Worm (Caenorhabditis elegans): ENCODE results near the gene mex-5.

DNA sequence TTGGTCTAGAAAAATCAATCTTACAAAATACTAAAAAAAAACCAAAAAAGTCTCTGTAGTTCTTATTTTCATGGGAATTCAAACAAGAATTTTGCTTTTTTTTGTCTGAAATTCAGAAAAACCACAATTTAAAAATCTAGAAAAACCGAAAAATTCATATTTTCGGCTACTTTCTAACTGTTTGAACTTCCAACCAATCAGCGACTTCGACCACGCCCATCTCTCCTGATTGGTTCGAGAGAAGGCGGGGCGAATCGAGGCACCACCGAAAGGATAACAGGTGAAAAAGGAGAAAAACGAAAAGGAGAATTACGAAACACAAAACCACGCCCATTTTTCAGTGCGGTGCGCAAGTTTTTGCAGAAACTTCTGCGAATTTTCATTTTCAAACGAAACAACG, 48.7 kb upstream of the mex-5 start:
- no peak for TF ChIP-seq elt-4 (tag; optimal IDR thresholded peaks at IDR 0.05)
- no peak for TF ChIP-seq pha-2 (tag; optimal IDR thresholded peaks at IDR 0.05)
- no peak for TF ChIP-seq unc-86 (tag; optimal IDR thresholded peaks at IDR 0.05)
- no peak for TF ChIP-seq pha-4 (tag; optimal IDR thresholded peaks at IDR 0.05)
- no peak for TF ChIP-seq elt-2 (tag; optimal IDR thresholded peaks at IDR 0.05)
- no peak for TF ChIP-seq ceh-14 (tag; optimal IDR thresholded peaks at IDR 0.05)

Data from whole organism, late embryonic.